Worm (Caenorhabditis elegans): ENCODE data around the gene lin-52.

Gene lin-52

ce11 chrIII:9827163-9827951 lies 2.8 kb upstream of the lin-52 start, which contains the start of the genes ZK632.10 and ZK632.11:
Gene ZK632.10, minus strand, starts transcription at chrIII:9827722.
Gene ZK632.11, plus strand, starts transcription at chrIII:9827915.
- peak; percentile 9 for TF ChIP-seq nhr-25 (tag; optimal IDR thresholded peaks at IDR 0.05)
- TF ChIP-seq crh-2 (tag; optimal IDR thresholded peaks at IDR 0.05): peak; percentile 30
- TF ChIP-seq lsy-2 (tag; optimal IDR thresholded peaks at IDR 0.05): peak; percentile 86 to 99
- TF ChIP-seq nhr-21 (tag; optimal IDR thresholded peaks at IDR 0.05): no peak
- peak; percentile 33 for TF ChIP-seq fos-1 (tag; optimal IDR thresholded peaks at IDR 0.05)
- no peak for TF ChIP-seq unc-39 (tag; optimal IDR thresholded peaks at IDR 0.05)
- no peak for TF ChIP-seq lin-39 (tag; optimal IDR thresholded peaks at IDR 0.05)
- TF ChIP-seq egl-27 (tag; optimal IDR thresholded peaks at IDR 0.05): peak; percentile 7
- TF ChIP-seq mdl-1 (tag; optimal IDR thresholded peaks at IDR 0.05): no peak
- TF ChIP-seq nhr-237 (tag; optimal IDR thresholded peaks at IDR 0.05): no peak
- TF ChIP-seq C34F6.9 (tag; optimal IDR thresholded peaks at IDR 0.05): peak; percentile 81
- TF ChIP-seq elt-1 (tag; optimal IDR thresholded peaks at IDR 0.05): no peak
- TF ChIP-seq ztf-11 (tag; optimal IDR thresholded peaks at IDR 0.05): no peak
- no peak for TF ChIP-seq lin-11 (tag; optimal IDR thresholded peaks at IDR 0.05)
- TF ChIP-seq mbf-1 (tag; optimal IDR thresholded peaks at IDR 0.05): no peak
- peak; percentile 25 for TF ChIP-seq gmeb-1 (tag; optimal IDR thresholded peaks at IDR 0.05)
- no peak for TF ChIP-seq nhr-11 (tag; optimal IDR thresholded peaks at IDR 0.05)
- TF ChIP-seq ama-1 (optimal IDR thresholded peaks at IDR 0.05): no peak
- TF ChIP-seq nhr-129 (tag; optimal IDR thresholded peaks at IDR 0.05): peak; percentile 44
- no peak for TF ChIP-seq snpc-4 (tag; optimal IDR thresholded peaks at IDR 0.05)
- TF ChIP-seq ztf-4 (tag; optimal IDR thresholded peaks at IDR 0.05): peak; percentile 16
- TF ChIP-seq unc-55 (GFP tag; optimal IDR thresholded peaks at IDR 0.05): peak; percentile 93
- TF ChIP-seq lin-13 (GFP tag; optimal IDR thresholded peaks at IDR 0.05): peak; percentile 61
- TF ChIP-seq sma-3 (GFP tag; optimal IDR thresholded peaks at IDR 0.05): peak; percentile 36

- no peak for TF ChIP-seq nhr-23 (tag; optimal IDR thresholded peaks at IDR 0.05)
- no peak for TF ChIP-seq ceh-16 (tag; optimal IDR thresholded peaks at IDR 0.05)
- no peak for TF ChIP-seq ceh-82 (tag; optimal IDR thresholded peaks at IDR 0.05)
- peak; percentile 32 for TF ChIP-seq mab-5 (tag; optimal IDR thresholded peaks at IDR 0.05)
- no peak for TF ChIP-seq nhr-237 (tag; optimal IDR thresholded peaks at IDR 0.05)
- no peak for TF ChIP-seq R02D3.7 (tag; optimal IDR thresholded peaks at IDR 0.05)
- no peak for TF ChIP-seq nhr-12 (tag; optimal IDR thresholded peaks at IDR 0.05)
- TF ChIP-seq gmeb-1 (tag; optimal IDR thresholded peaks at IDR 0.05): peak; percentile 23
- no peak for TF ChIP-seq snpc-4 (tag; optimal IDR thresholded peaks at IDR 0.05)
- TF ChIP-seq unc-62 (GFP tag; optimal IDR thresholded peaks at IDR 0.05): no peak
- TF ChIP-seq aly-2 (tag; optimal IDR thresholded peaks at IDR 0.05): no peak
- TF ChIP-seq zag-1 (tag; optimal IDR thresholded peaks at IDR 0.05): no peak
- TF ChIP-seq lsy-2 (tag; optimal IDR thresholded peaks at IDR 0.05): peak in 1 of 2 experiments; percentile 79
- TF ChIP-seq unc-39 (tag; optimal IDR thresholded peaks at IDR 0.05): no peak
- TF ChIP-seq fos-1 (tag; optimal IDR thresholded peaks at IDR 0.05): peak; percentile 3
- no peak for TF ChIP-seq egl-27 (tag; optimal IDR thresholded peaks at IDR 0.05)
- peak; percentile 68 for TF ChIP-seq crh-2 (tag; optimal IDR thresholded peaks at IDR 0.05)
- TF ChIP-seq dmd-4 (tag; optimal IDR thresholded peaks at IDR 0.05): no peak
- peak; percentile 52 for TF ChIP-seq sma-9 (GFP tag; optimal IDR thresholded peaks at IDR 0.05)
- TF ChIP-seq sma-9 (tag; optimal IDR thresholded peaks at IDR 0.05): no peak
- peak in 1 of 2 experiments; percentile 46 for TF ChIP-seq mdl-1 (tag; optimal IDR thresholded peaks at IDR 0.05)
- TF ChIP-seq Y55F3AM.14 (GFP tag; optimal IDR thresholded peaks at IDR 0.05): peak; percentile 82
- peak; percentile 71 for TF ChIP-seq C34F6.9 (tag; optimal IDR thresholded peaks at IDR 0.05)
- peak; percentile 61 for TF ChIP-seq F13H6.1 (tag; optimal IDR thresholded peaks at IDR 0.05)
- no peak for TF ChIP-seq lin-11 (tag; optimal IDR thresholded peaks at IDR 0.05)
- TF ChIP-seq blmp-1 (tag; optimal IDR thresholded peaks at IDR 0.05; ENCODE audit: insufficient read depth): no peak
- no peak for TF ChIP-seq nhr-21 (tag; optimal IDR thresholded peaks at IDR 0.05)
- no peak for TF ChIP-seq elt-1 (tag; optimal IDR thresholded peaks at IDR 0.05)
- no peak for TF ChIP-seq mbf-1 (tag; optimal IDR thresholded peaks at IDR 0.05)
- TF ChIP-seq peb-1 (tag; optimal IDR thresholded peaks at IDR 0.05): no peak
- peak; percentile 46 for TF ChIP-seq sma-3 (GFP tag; optimal IDR thresholded peaks at IDR 0.05)
- TF ChIP-seq nhr-129 (tag; optimal IDR thresholded peaks at IDR 0.05): peak; percentile 83
- peak; percentile 65 for TF ChIP-seq ztf-4 (tag; optimal IDR thresholded peaks at IDR 0.05)
- TF ChIP-seq sem-4 (tag; optimal IDR thresholded peaks at IDR 0.05): peak; percentile 6
- peak; percentile 18 for TF ChIP-seq lin-13 (GFP tag; optimal IDR thresholded peaks at IDR 0.05)
- TF ChIP-seq unc-55 (GFP tag; optimal IDR thresholded peaks at IDR 0.05): peak; percentile 34
- TF ChIP-seq alr-1 (tag; optimal IDR thresholded peaks at IDR 0.05): no peak
- TF ChIP-seq nhr-6 (tag; optimal IDR thresholded peaks at IDR 0.05): no peak
- TF ChIP-seq ztf-1 (GFP tag; conservative IDR thresholded peaks at IDR 0.05): no peak
- no peak for TF ChIP-seq nhr-25 (tag; optimal IDR thresholded peaks at IDR 0.05)
- no peak for TF ChIP-seq skn-1 (tag; optimal IDR thresholded peaks at IDR 0.05)
- no peak for TF ChIP-seq elt-3 (tag; optimal IDR thresholded peaks at IDR 0.05)
- TF ChIP-seq ztf-11 (tag; optimal IDR thresholded peaks at IDR 0.05): no peak
- TF ChIP-seq nhr-11 (tag; optimal IDR thresholded peaks at IDR 0.05): no peak
- TF ChIP-seq nhr-10 (tag; optimal IDR thresholded peaks at IDR 0.05): no peak
- TF ChIP-seq lin-39 (tag; optimal IDR thresholded peaks at IDR 0.05): no peak
- peak; percentile 93 for TF ChIP-seq ama-1 (optimal IDR thresholded peaks at IDR 0.05)
- TF ChIP-seq nhr-77 (tag; optimal IDR thresholded peaks at IDR 0.05): no peak
Measured at ce11 chrIII:9826005-9826404, 1.5 kb upstream of the lin-52 start.
